Fruit fly (Drosophila melanogaster) whole organism, adult: Measurements from ENCODE around the gene Coq7.

Experiments used
- CG11617 ChIP-seq: fragments of 200-800 bp; sonication (Bioruptor generic); optimal IDR thresholded peaks from 2 replicates; lab custom pipeline; 2017; ENCODE audit warnings: mild to moderate bottlenecking, missing biosample characterization, missing genetic modification reagents, missing genetic modification characterization
- CG1620 ChIP-seq: fragments of 200-800 bp; sonication (Bioruptor generic); optimal IDR thresholded peaks from 2 replicates; lab custom pipeline; 2016; ENCODE audit warnings: missing biosample characterization, missing genetic modification characterization
- CG5204 ChIP-seq: fragments of 200-800 bp; sonication (Bioruptor generic); optimal IDR thresholded peaks from 2 replicates; lab custom pipeline; 2016; ENCODE audit warnings: missing biosample characterization, missing genetic modification characterization
- CG7101 ChIP-seq: fragments of 200-800 bp; sonication (Bioruptor generic); optimal IDR thresholded peaks from 2 replicates; lab custom pipeline; 2018; ENCODE audit warnings: missing biosample characterization, mild to moderate bottlenecking, missing genetic modification characterization, moderate library complexity
- Clk ChIP-seq: fragments of 200-800 bp; sonication (Bioruptor generic); optimal IDR thresholded peaks from 2 replicates; lab custom pipeline; 2017; ENCODE audit warnings: missing biosample characterization, missing genetic modification characterization
- Hr96 ChIP-seq: fragments of 200-800 bp; sonication (Bioruptor generic); optimal IDR thresholded peaks from 2 replicates; lab custom pipeline; 2016; ENCODE audit warnings: missing biosample characterization, missing genetic modification characterization
- Mnt ChIP-seq: fragments of 200-800 bp; sonication (Bioruptor generic); optimal IDR thresholded peaks from 2 replicates; lab custom pipeline; 2016; ENCODE audit warnings: missing biosample characterization, mild to moderate bottlenecking, missing genetic modification characterization
- bab1 ChIP-seq: fragments of 200-800 bp; sonication (Bioruptor generic); optimal IDR thresholded peaks from 3 replicates; lab custom pipeline; 2019; ENCODE audit warnings: missing biosample characterization, mild to moderate bottlenecking, missing genetic modification characterization, moderate library complexity
- cic ChIP-seq: fragments of 200-800 bp; sonication (Bioruptor generic); optimal IDR thresholded peaks from 2 replicates; lab custom pipeline; 2017; ENCODE audit warnings: missing biosample characterization, mild to moderate bottlenecking, missing genetic modification characterization, moderate library complexity
- kay ChIP-seq: fragments of 200-800 bp; sonication (Bioruptor generic); peaks from one replicate; lab custom pipeline; 2016; ENCODE audit warnings: missing biosample characterization, missing genetic modification characterization, borderline replicate concordance
- ovo ChIP-seq: fragments of 200-800 bp; sonication (Bioruptor generic); optimal IDR thresholded peaks from 2 replicates; lab custom pipeline; 2016; ENCODE audit warnings: missing biosample characterization, missing genetic modification characterization
- tj ChIP-seq: fragments of 200-800 bp; sonication (Bioruptor generic); optimal IDR thresholded peaks from 3 replicates; lab custom pipeline; 2017; ENCODE audit warnings: missing biosample characterization, mild to moderate bottlenecking, missing genetic modification characterization, moderate library complexity

DNA sequence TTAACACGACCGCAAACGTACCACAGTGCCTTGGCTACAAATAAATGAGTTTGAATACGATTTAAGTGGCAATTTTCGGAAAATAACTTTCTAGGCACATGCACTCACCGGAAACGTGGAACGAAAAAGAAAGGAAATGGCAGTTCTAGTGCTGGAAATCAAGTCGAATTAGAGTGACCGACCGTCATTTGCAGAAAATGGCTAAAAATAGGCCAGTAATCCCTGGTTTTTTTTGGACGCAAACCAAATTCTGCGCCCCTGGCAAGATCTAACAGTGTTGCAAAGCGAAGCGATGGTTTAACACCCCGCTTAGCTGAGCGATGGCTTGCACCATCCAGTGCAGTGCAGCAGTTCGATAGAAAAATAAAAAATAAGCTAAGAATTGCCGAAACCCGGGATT lies 26.9 kb upstream of the Coq7 start, which contains the start of gene RpL17:
- peak; percentile 52 for TF ChIP-seq CG5204 (GFP tag; lab: Kevin White, UChicago)
- no peak for TF ChIP-seq kay (GFP tag; lab: Kevin White, UChicago)
- peak; percentile 78 for TF ChIP-seq tj (GFP tag; lab: Kevin White, UChicago)
- TF ChIP-seq cic (GFP tag; lab: Kevin White, UChicago) = peak; percentile 59
- TF ChIP-seq CG11617 (GFP tag; lab: Kevin White, UChicago) = peak; percentile 91
- TF ChIP-seq Mnt (GFP tag; lab: Kevin White, UChicago) = peak; percentile 97
- TF ChIP-seq bab1 (GFP tag; lab: Kevin White, UChicago) = peak; percentile 94
- peak; percentile 45 for TF ChIP-seq Clk
- peak; percentile 95 for TF ChIP-seq CG7101 (tag; lab: Kevin White, UChicago)
- peak; percentile 96 for TF ChIP-seq ovo
- peak; percentile 92 for TF ChIP-seq CG1620
- TF ChIP-seq Hr96 = peak; percentile 92
